Worm (Caenorhabditis elegans) whole organism, L1 larva: Measurements from ENCODE around the gene Y40C5A.4.

ENCODE experiments used
- C04F5.9 ChIP-seq: sonication (generic microtip); optimal IDR thresholded peaks from 2 replicates; lab custom pipeline; 2016; ENCODE audit warnings: missing genetic modification characterization, missing compliant biosample characterization
- C16A3.4 ChIP-seq: fragments of 150-350 bp; optimal IDR thresholded peaks from 2 replicates; lab custom pipeline; 2014; ENCODE audit warnings: missing biosample characterization, missing genetic modification characterization
- F16B12.6 ChIP-seq: fragments of 150-350 bp; optimal IDR thresholded peaks from 2 replicates; lab custom pipeline; 2014; ENCODE audit warnings: missing biosample characterization, missing genetic modification characterization
- blmp-1 ChIP-seq: fragments of 150-350 bp; optimal IDR thresholded peaks from 2 replicates; lab custom pipeline; 2014; ENCODE audit warnings: missing biosample characterization, missing genetic modification characterization
- ceh-8 ChIP-seq: fragments of 200-800 bp; sonication (Bioruptor generic); optimal IDR thresholded peaks from 2 replicates; lab custom pipeline; 2018; ENCODE audit warnings: mild to moderate bottlenecking, missing genetic modification characterization, moderate library complexity, missing compliant biosample characterization
- ceh-82 ChIP-seq, 3 experiments: fragments of 150-350 bp in 1 of 3; sonication (generic microtip) in 2 of 3; optimal IDR thresholded peaks; 2 replicates each; lab custom pipeline; 2014 to 2017; ENCODE audit warnings: missing biosample characterization in 3 of 3, missing genetic modification characterization in 3 of 3
- ceh-88 ChIP-seq: fragments of 200-800 bp; sonication (Bioruptor generic); IDR thresholded peaks from 2 replicates; pipeline ENCODE4 v1.3.6; 2022; ENCODE audit warnings: missing genetic modification characterization, missing compliant biosample characterization
- dpl-1 ChIP-seq, 3 experiments: fragments of 150-350 bp in 2 of 3; sonication (generic microtip) in 1 of 3; optimal IDR thresholded peaks; 2 replicates each; lab custom pipeline; 2014 to 2017; ENCODE audit warnings: missing biosample characterization in 3 of 3, missing genetic modification characterization in 3 of 3, missing genetic modification reagents in 3 of 3
- dsc-1 ChIP-seq: sonication (generic microtip); optimal IDR thresholded peaks from 2 replicates; lab custom pipeline; 2016; ENCODE audit warnings: mild to moderate bottlenecking, missing genetic modification characterization, missing compliant biosample characterization
- efl-1 ChIP-seq, 4 experiments: fragments of 150-350 bp; optimal IDR thresholded peaks in 3 of 4; peaks in 1 of 4; 1 replicate in 1 of 4; 2 replicates in 3 of 4; lab custom pipeline; 2014; ENCODE audit warnings: missing biosample characterization in 2 of 4, missing genetic modification characterization in 2 of 4, missing genetic modification reagents in 2 of 4
- egl-13 ChIP-seq: sonication (generic microtip); optimal IDR thresholded peaks from 2 replicates; lab custom pipeline; 2016; ENCODE audit warnings: missing genotype, missing genetic modification reagents, missing genetic modification characterization, missing compliant biosample characterization
- egl-27 ChIP-seq, 2 experiments: fragments of 150-350 bp in 1 of 2; sonication (generic microtip); optimal IDR thresholded peaks; 3 replicates each; lab custom pipeline; 2017 to 2018; ENCODE audit warnings: missing biosample characterization in 2 of 2, missing genetic modification characterization in 2 of 2, missing genetic modification reagents in 2 of 2
- elt-2 ChIP-seq: sonication (generic microtip); optimal IDR thresholded peaks from 2 replicates; lab custom pipeline; 2016; ENCODE audit warnings: missing genetic modification characterization, mild to moderate bottlenecking, inconsistent platforms, missing compliant biosample characterization, missing genetic modification reagents
- ets-5 ChIP-seq: fragments of 200-800 bp; sonication (Bioruptor generic); IDR thresholded peaks from 2 replicates; pipeline ENCODE4 v1.3.6; 2022; ENCODE audit warnings: missing genetic modification characterization, missing compliant biosample characterization
- fkh-10 ChIP-seq: sonication (generic microtip); optimal IDR thresholded peaks from 2 replicates; lab custom pipeline; 2017; ENCODE audit warnings: missing biosample characterization, missing genetic modification reagents, missing genetic modification characterization
- fkh-8 ChIP-seq: sonication (generic microtip); optimal IDR thresholded peaks from 2 replicates; lab custom pipeline; 2016; ENCODE audit warnings: mild to moderate bottlenecking, missing genetic modification characterization, missing compliant biosample characterization
- hlh-17 ChIP-seq: fragments of 200-800 bp; sonication (Bioruptor generic); optimal IDR thresholded peaks from 2 replicates; lab custom pipeline; 2018; ENCODE audit warnings: missing genetic modification characterization, mild to moderate bottlenecking, missing compliant biosample characterization, moderate library complexity, borderline replicate concordance
- isw-1 ChIP-seq: fragments of 200-800 bp; sonication (Bioruptor generic); IDR thresholded peaks from 2 replicates; pipeline ENCODE4 v1.3.6; 2022; ENCODE audit warnings: missing genetic modification characterization, missing compliant biosample characterization
- jun-1 ChIP-seq: fragments of 150-350 bp; optimal IDR thresholded peaks from 2 replicates; lab custom pipeline; 2014; ENCODE audit warnings: missing biosample characterization, missing genetic modification reagents, missing genetic modification characterization
- lin-13 ChIP-seq: fragments of 150-350 bp; optimal IDR thresholded peaks from 2 replicates; lab custom pipeline; 2014; ENCODE audit warnings: missing biosample characterization, missing genetic modification reagents, missing genetic modification characterization
- lin-14 ChIP-seq: fragments of 200-800 bp; sonication (Bioruptor generic); optimal IDR thresholded peaks from 2 replicates; lab custom pipeline; 2018; ENCODE audit warnings: mild to moderate bottlenecking, missing genetic modification characterization, moderate library complexity, missing compliant biosample characterization
- lin-35 ChIP-seq, 2 experiments: fragments of 150-350 bp; optimal IDR thresholded peaks; 2 replicates each; lab custom pipeline; 2014; ENCODE audit warnings: missing biosample characterization in 2 of 2, missing genetic modification characterization in 2 of 2, missing genetic modification reagents in 2 of 2
- lin-39 ChIP-seq: fragments of 150-350 bp; optimal IDR thresholded peaks from 2 replicates; lab custom pipeline; 2014; ENCODE audit warnings: missing biosample characterization, missing genetic modification reagents, missing genetic modification characterization
- lir-3 ChIP-seq: sonication (generic microtip); optimal IDR thresholded peaks from 2 replicates; lab custom pipeline; 2016; ENCODE audit warnings: mild to moderate bottlenecking, missing genetic modification characterization, moderate library complexity, missing compliant biosample characterization; ENCODE audit not compliant: poor library complexity
- lsy-2 ChIP-seq, 2 experiments: fragments of 150-350 bp; optimal IDR thresholded peaks; 2 replicates each; lab custom pipeline; 2014; ENCODE audit warnings: missing biosample characterization in 2 of 2, missing genetic modification characterization in 2 of 2
- mab-9 ChIP-seq: fragments of 200-800 bp; sonication (Bioruptor generic); IDR thresholded peaks from 2 replicates; pipeline ENCODE4 v1.3.6; 2022; ENCODE audit warnings: missing genetic modification reagents, missing genetic modification characterization, missing compliant biosample characterization
- mdl-1 ChIP-seq, 2 experiments: fragments of 150-350 bp; optimal IDR thresholded peaks; 2 replicates each; lab custom pipeline; 2014 to 2017; ENCODE audit warnings: missing biosample characterization in 2 of 2, missing genetic modification characterization in 2 of 2, inconsistent platforms in 1 of 2
- nhr-12 ChIP-seq: sonication (generic microtip); optimal IDR thresholded peaks from 2 replicates; lab custom pipeline; 2017; ENCODE audit warnings: missing biosample characterization, missing genetic modification characterization
- nhr-19 ChIP-seq: fragments of 200-800 bp; sonication (Bioruptor generic); conservative IDR thresholded peaks from 2 replicates; pipeline ENCODE4 v1.3.6; 2022; ENCODE audit warnings: missing genetic modification characterization, missing compliant biosample characterization
- nhr-20 ChIP-seq: sonication (generic microtip); optimal IDR thresholded peaks from 2 replicates; lab custom pipeline; 2016; ENCODE audit warnings: mild to moderate bottlenecking, missing genetic modification characterization, missing compliant biosample characterization
- nhr-47 ChIP-seq: sonication (generic microtip); optimal IDR thresholded peaks from 2 replicates; lab custom pipeline; 2016; ENCODE audit warnings: mild to moderate bottlenecking, missing genetic modification characterization, moderate library complexity, missing compliant biosample characterization
- nhr-76 ChIP-seq: sonication (generic microtip); optimal IDR thresholded peaks from 2 replicates; lab custom pipeline; 2017; ENCODE audit warnings: missing biosample characterization, missing genetic modification characterization
- nhr-84 ChIP-seq: sonication (generic microtip); optimal IDR thresholded peaks from 2 replicates; lab custom pipeline; 2017; ENCODE audit warnings: missing biosample characterization, missing genetic modification characterization
- nhr-85 ChIP-seq: sonication (generic microtip); peaks from one replicate; lab custom pipeline; 2016; ENCODE audit warnings: missing genetic modification characterization, inconsistent platforms, missing compliant biosample characterization
- pax-3 ChIP-seq: fragments of 200-800 bp; sonication (Bioruptor generic); optimal IDR thresholded peaks from 2 replicates; lab custom pipeline; 2018; ENCODE audit warnings: mild to moderate bottlenecking, missing genetic modification characterization, moderate library complexity, missing compliant biosample characterization
- pqm-1 ChIP-seq: sonication (generic microtip); optimal IDR thresholded peaks from 3 replicates; lab custom pipeline; 2017; ENCODE audit warnings: missing biosample characterization, missing genetic modification characterization
- rnt-1 ChIP-seq: sonication (generic microtip); optimal IDR thresholded peaks from 2 replicates; lab custom pipeline; 2016; ENCODE audit warnings: mild to moderate bottlenecking, missing genetic modification characterization, moderate library complexity, missing compliant biosample characterization
- snpc-4 ChIP-seq: fragments of 150-350 bp; optimal IDR thresholded peaks from 2 replicates; lab custom pipeline; 2014; ENCODE audit warnings: missing biosample characterization, missing genetic modification characterization
- snu-23 ChIP-seq: sonication (generic microtip); optimal IDR thresholded peaks from 2 replicates; lab custom pipeline; 2016; ENCODE audit warnings: missing genetic modification characterization, missing compliant biosample characterization
- swsn-7 ChIP-seq: sonication (generic microtip); optimal IDR thresholded peaks from 2 replicates; lab custom pipeline; 2016; ENCODE audit warnings: missing genetic modification characterization, missing compliant biosample characterization
- tbx-2 ChIP-seq: sonication (generic microtip); optimal IDR thresholded peaks from 2 replicates; lab custom pipeline; 2016; ENCODE audit warnings: missing genetic modification characterization, missing compliant biosample characterization
- tlp-1 ChIP-seq: fragments of 150-350 bp; optimal IDR thresholded peaks from 2 replicates; lab custom pipeline; 2014; ENCODE audit warnings: missing biosample characterization, missing genetic modification characterization
- unc-130 ChIP-seq: fragments of 150-350 bp; optimal IDR thresholded peaks from 2 replicates; lab custom pipeline; 2017; ENCODE audit warnings: missing biosample characterization, missing genetic modification characterization, inconsistent platforms
- unc-62 ChIP-seq: fragments of 150-350 bp; optimal IDR thresholded peaks from 2 replicates; lab custom pipeline; 2014; ENCODE audit warnings: missing biosample characterization, missing genetic modification reagents, missing genetic modification characterization
- unc-86 ChIP-seq: sonication (generic microtip); optimal IDR thresholded peaks from 2 replicates; lab custom pipeline; 2016; ENCODE audit warnings: missing genetic modification characterization, missing compliant biosample characterization
- unc-98 ChIP-seq: fragments of 200-800 bp; sonication (Bioruptor generic); IDR thresholded peaks from 2 replicates; pipeline ENCODE4 v1.3.6; 2022; ENCODE audit warnings: missing genetic modification characterization, missing compliant biosample characterization
- vab-15 ChIP-seq: sonication (generic microtip); optimal IDR thresholded peaks from 2 replicates; lab custom pipeline; 2017; ENCODE audit warnings: missing genotype, mild to moderate bottlenecking, missing genetic modification characterization, missing compliant biosample characterization
- xbp-1 ChIP-seq: sonication (generic microtip); optimal IDR thresholded peaks from 2 replicates; lab custom pipeline; 2016; ENCODE audit warnings: missing genetic modification characterization, missing compliant biosample characterization
- zag-1 ChIP-seq: fragments of 150-350 bp; optimal IDR thresholded peaks from 2 replicates; lab custom pipeline; 2014; ENCODE audit warnings: missing biosample characterization, missing genetic modification characterization
- ztf-11 ChIP-seq, 2 experiments: sonication (generic microtip); optimal IDR thresholded peaks; 2 replicates each; lab custom pipeline; 2016 to 2017; ENCODE audit warnings: missing genetic modification characterization in 2 of 2, missing biosample characterization in 1 of 2, missing compliant biosample characterization in 1 of 2
- ztf-4 ChIP-seq: fragments of 150-350 bp; optimal IDR thresholded peaks from 2 replicates; lab custom pipeline; 2014; ENCODE audit warnings: missing biosample characterization, missing genetic modification characterization

The Y40C5A.4 gene

DNA sequence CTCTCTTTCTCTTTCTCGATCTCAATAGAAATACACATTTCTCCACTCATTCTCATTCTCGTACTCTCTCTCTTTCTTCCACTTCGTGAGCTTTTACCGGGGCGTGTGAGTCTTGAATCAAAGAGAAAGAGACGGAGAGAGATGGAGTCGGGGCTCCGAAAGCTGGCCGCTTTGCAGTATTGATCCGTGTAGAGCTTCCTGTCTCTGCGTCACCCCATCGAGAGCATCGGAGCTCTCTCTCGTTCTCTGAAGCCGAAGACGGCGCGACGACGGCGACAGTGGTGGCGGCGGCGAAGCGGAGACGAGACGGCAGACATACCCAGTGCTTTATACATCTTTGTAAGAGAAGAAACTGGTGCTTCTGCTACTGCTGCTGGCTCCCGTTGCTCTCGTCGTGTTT is 37.2 kb upstream of the Y40C5A.4 start (continued):
- TF ChIP-seq swsn-7 (tag; lab: Kevin White, UChicago) (peak; percentile 82), egl-27 (tag; optimal IDR thresholded peaks at IDR 0.05; lab: Kevin White, UChicago) (peak in 1 of 2 experiments; percentile 19), ceh-82 (tag; optimal IDR thresholded peaks at IDR 0.05; lab: Kevin White, UChicago) (peak; percentile 55 to 88 (median 69)), lin-39 (no peak), mab-9 (0 out of 2 replicates have a peak, but pooled peaks have one; percentile 18), ceh-88 (GFP tag; lab: Robert Waterston, UW) (no peak), nhr-84 (tag; lab: Kevin White, UChicago) (no peak), nhr-47 (tag; lab: Kevin White, UChicago) (peak; percentile 83), isw-1 (GFP tag; lab: Robert Waterston, UW) (peak; percentile 69), elt-2 (no peak), efl-1 (optimal IDR thresholded peaks at IDR 0.05; lab: Kevin White, UChicago) (peak; percentile 39 to 56), efl-1 (GFP tag; optimal IDR thresholded peaks at IDR 0.05 in 1 of 2; lab: Kevin White, UChicago) (peak in 1 of 2 experiments; percentile 30), jun-1 (tag; lab: Kevin White, UChicago) (peak; percentile 60), pqm-1 (tag; lab: Kevin White, UChicago) (no peak), vab-15 (tag; lab: Kevin White, UChicago) (no peak), lin-35 (GFP tag; optimal IDR thresholded peaks at IDR 0.05; lab: Kevin White, UChicago) (peak in 1 of 2 experiments; percentile 60), unc-98 (GFP tag; lab: Robert Waterston, UW) (no peak), dsc-1 (peak; percentile 72), dpl-1 (GFP tag; optimal IDR thresholded peaks at IDR 0.05; lab: Kevin White, UChicago) (no peak), tlp-1 (tag; lab: Kevin White, UChicago) (no peak), lin-13 (GFP tag; lab: Kevin White, UChicago) (peak; percentile 6), nhr-19 (GFP tag; lab: Robert Waterston, UW) (peak; percentile 64), ceh-8 (GFP tag; lab: Kevin White, UChicago) (no peak), fkh-10 (peak; percentile 89), zag-1 (tag; lab: Kevin White, UChicago) (peak; percentile 40), lir-3 (tag; lab: Kevin White, UChicago) (peak; percentile 10), blmp-1 (tag; lab: Kevin White, UChicago) (no peak), F16B12.6 (tag; lab: Kevin White, UChicago) (no peak), mdl-1 (tag; optimal IDR thresholded peaks at IDR 0.05; lab: Kevin White, UChicago) (no peak), C04F5.9 (tag; lab: Kevin White, UChicago) (no peak), xbp-1 (peak; percentile 62), hlh-17 (no peak), ets-5 (GFP tag; lab: Robert Waterston, UW) (no peak), snpc-4 (tag; lab: Kevin White, UChicago) (peak; percentile 4), pax-3 (peak; percentile 32), lsy-2 (tag; optimal IDR thresholded peaks at IDR 0.05; lab: Kevin White, UChicago) (peak; percentile 43 to 82), ztf-4 (peak; percentile 40), C16A3.4 (tag; lab: Kevin White, UChicago) (no peak), nhr-85 (tag; lab: Kevin White, UChicago) (no peak), snu-23 (GFP tag; lab: Kevin White, UChicago) (peak; percentile 74), egl-13 (tag; lab: Kevin White, UChicago) (peak; percentile 72), ztf-11 (tag; optimal IDR thresholded peaks at IDR 0.05; lab: Kevin White, UChicago) (no peak)

DNA sequence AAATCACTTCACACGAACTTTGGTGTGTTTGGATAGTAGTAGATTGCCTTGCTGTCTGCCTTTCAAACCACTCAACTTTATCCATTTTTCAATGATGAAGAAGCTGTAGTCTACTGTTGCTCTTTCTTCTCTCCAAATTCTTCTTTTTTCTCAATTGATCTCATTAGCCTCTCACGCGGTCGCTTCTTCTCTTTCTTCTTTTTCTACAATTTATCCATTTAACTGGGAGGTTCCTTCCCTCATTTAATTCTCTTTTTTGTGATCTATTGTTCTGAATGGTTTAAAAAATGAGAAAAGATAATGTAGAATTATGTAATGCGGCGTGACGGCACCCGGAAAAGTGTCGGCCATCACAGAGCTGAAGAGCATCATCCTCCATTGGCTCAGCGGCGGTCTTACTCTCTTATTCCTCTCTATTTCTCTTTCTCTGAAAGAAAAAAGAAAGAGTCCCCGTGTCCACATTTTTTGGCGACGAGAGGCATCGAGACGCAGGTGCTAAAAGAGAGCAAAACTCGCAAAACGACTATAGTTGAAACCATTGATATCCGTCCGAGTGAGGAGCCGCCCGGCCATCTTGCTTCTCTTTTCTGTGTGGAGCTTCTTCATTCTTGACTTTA is 35.7 kb upstream of the Y40C5A.4 start:
- TF ChIP-seq lin-14 (GFP tag; lab: Kevin White, UChicago) (peak; percentile 81), fkh-8 (tag; lab: Kevin White, UChicago) (no peak), dsc-1 (peak; percentile 39), lin-13 (GFP tag; lab: Kevin White, UChicago) (no peak), nhr-20 (tag; lab: Kevin White, UChicago) (peak; percentile 24), unc-130 (peak; percentile 31), tbx-2 (tag; lab: Kevin White, UChicago) (no peak), swsn-7 (tag; lab: Kevin White, UChicago) (peak; percentile 14), rnt-1 (tag; lab: Kevin White, UChicago) (peak; percentile 35), ceh-8 (GFP tag; lab: Kevin White, UChicago) (no peak), egl-27 (tag; optimal IDR thresholded peaks at IDR 0.05; lab: Kevin White, UChicago) (no peak), pax-3 (no peak), lsy-2 (tag; optimal IDR thresholded peaks at IDR 0.05; lab: Kevin White, UChicago) (peak in 1 of 2 experiments; percentile 14), nhr-76 (no peak), nhr-47 (tag; lab: Kevin White, UChicago) (no peak), unc-62 (GFP tag; lab: Kevin White, UChicago) (no peak), nhr-12 (no peak), unc-86 (tag; lab: Kevin White, UChicago) (peak; percentile 40)
